Fruit fly (Drosophila melanogaster) whole organism: ENCODE data around the gene CG11279.

Experiments used
- CG8478 ChIP-seq: fragments of >200 bp; optimal IDR thresholded peaks from 2 replicates; lab custom pipeline; 2018; ENCODE audit warnings: inconsistent platforms
- Dll ChIP-seq: fragments of >200 bp; optimal IDR thresholded peaks from 2 replicates; lab custom pipeline; 2017
- EcR ChIP-seq, 2 experiments: fragments of >200 bp; optimal IDR thresholded peaks; 2 replicates each; lab custom pipeline; 2017; ENCODE audit warnings: missing biosample characterization in 2 of 2, missing genetic modification characterization in 2 of 2, missing genetic modification reagents in 2 of 2
- pan ChIP-seq: fragments of >200 bp; optimal IDR thresholded peaks from 2 replicates; lab custom pipeline; 2017
- psq ChIP-seq: fragments of >200 bp; optimal IDR thresholded peaks from 2 replicates; lab custom pipeline; 2017
- usp ChIP-seq: fragments of >200 bp; optimal IDR thresholded peaks from 2 replicates; lab custom pipeline; 2017; ENCODE audit warnings: missing biosample characterization, missing genetic modification characterization, mixed read lengths

DNA sequence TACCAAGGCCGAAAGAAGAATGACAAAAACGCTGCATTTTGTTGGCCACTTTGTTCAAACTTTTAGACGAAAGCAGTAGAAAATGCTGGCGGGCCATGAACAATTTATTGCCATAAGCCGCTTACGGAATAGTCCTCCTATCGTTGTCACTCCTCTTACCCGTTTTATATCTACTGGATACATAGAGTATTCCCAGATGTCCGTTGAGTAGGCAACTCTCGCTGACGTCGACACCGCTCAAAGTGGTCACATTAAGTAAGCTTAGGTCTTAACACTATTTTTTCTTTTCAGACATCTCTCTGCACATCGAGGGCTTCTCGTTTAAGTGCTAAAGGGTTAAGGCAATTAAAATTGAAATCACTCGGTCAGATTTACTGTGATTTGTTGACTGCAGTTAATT lies 36.7 kb downstream of the CG11279 start:
- no peak for TF ChIP-seq CG8478 (lab: Kevin White, UChicago)
- no peak for TF ChIP-seq Dll (lab: Kevin White, UChicago)
- TF ChIP-seq psq (lab: Kevin White, UChicago), result no peak
- TF ChIP-seq pan (lab: Kevin White, UChicago), result no peak
- no peak for TF ChIP-seq EcR (GFP tag; optimal IDR thresholded peaks at IDR 0.05; lab: Kevin White, UChicago)
- TF ChIP-seq usp (GFP tag; lab: Kevin White, UChicago), result no peak
